Fruit fly (Drosophila melanogaster): ENCODE data around the gene BBS5.
A peak's percentile ranks its signal among the peaks of the same experiment; 100 is the strongest.

Gene BBS5

DNA sequence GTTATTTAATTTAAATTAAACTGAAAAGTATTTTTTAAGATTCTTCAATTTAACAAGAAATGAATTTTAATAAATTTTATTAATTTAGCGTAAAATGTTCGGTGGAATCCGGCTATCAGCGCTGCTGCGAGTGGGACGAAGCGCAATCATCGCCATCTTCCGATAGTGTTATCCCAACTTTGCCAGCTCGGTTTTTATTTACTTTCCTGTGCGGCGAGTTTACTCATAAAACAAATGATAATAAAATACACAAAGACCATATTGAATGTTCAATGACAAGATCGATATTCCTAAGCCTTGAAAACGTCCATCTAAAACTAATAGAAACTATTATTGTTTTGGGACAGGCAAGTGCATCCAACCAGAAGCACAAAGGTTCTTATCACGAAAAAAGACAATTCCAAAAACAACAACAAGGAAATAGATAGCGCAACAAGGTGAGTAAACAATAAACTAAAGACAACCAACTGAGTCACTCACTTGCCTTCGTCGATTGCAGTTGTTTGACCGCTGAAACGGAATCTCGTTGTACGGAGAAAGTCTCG, 2.9 kb upstream of the BBS5 start (continued):
- TF ChIP-seq CG31365 (tag; optimal IDR thresholded peaks at IDR 0.05) (peak; percentile 50), CG8281 (tag; optimal IDR thresholded peaks at IDR 0.05) (peak; percentile 42), CG12299 (tag; optimal IDR thresholded peaks at IDR 0.05) (peak; percentile 54), Dip2 (GFP tag; IDR thresholded peaks at IDR 0.05) (no peak), CG3163 (GFP tag; optimal IDR thresholded peaks at IDR 0.05) (peak; percentile 44), Vsx1 (GFP tag; optimal IDR thresholded peaks at IDR 0.05) (peak; percentile 65), z (GFP tag; IDR thresholded peaks at IDR 0.05) (no peak), CG7963 (GFP tag; IDR thresholded peaks at IDR 0.05; ENCODE audit: partially characterized antibody) (peak; percentile 51; the same call in 1 of the 3 replicates), CG11398 (GFP tag; optimal IDR thresholded peaks at IDR 0.05) (peak; percentile 1), exex (tag; optimal IDR thresholded peaks at IDR 0.05) (peak; percentile 38), CG42726 (GFP tag; IDR thresholded peaks at IDR 0.05; ENCODE audit: partially characterized antibody) (peak; percentile 71; the same call in 1 of the 2 replicates), CTCF (GFP tag; optimal IDR thresholded peaks at IDR 0.05) (no peak), Nf-YA (GFP tag; IDR thresholded peaks at IDR 0.05) (peak; percentile 49), jumu (GFP tag; optimal IDR thresholded peaks at IDR 0.05) (no peak), Bgb (GFP tag; IDR thresholded peaks at IDR 0.05; ENCODE audit: partially characterized antibody) (peak; percentile 72), CG2120 (GFP tag; optimal IDR thresholded peaks at IDR 0.05) (peak; percentile 68)

DNA sequence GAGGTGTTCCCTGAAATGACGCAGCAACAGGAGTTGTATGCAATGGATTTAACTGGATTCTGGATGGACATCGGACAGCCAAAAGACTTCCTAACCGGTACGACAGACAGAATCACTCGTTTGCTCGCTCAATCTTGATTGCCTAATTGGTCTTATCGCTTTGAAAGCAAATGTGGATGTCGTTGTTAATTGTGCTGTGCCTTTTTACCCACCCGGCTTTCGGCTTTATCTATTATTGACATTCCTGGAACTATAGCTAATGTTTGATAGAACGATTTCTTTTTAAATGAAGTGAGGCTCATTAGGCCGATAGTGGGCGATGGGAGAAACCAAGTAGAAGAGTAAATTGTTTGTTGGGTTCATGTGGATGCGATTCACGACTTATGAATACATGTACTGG, 1.4 kb upstream of the BBS5 start:
- TF ChIP-seq az2 (GFP tag; optimal IDR thresholded peaks at IDR 0.05) (no peak), sd (tag; optimal IDR thresholded peaks at IDR 0.05) (peak; percentile 87), CG3995 (GFP tag; optimal IDR thresholded peaks at IDR 0.05) (no peak), cg (GFP tag; optimal IDR thresholded peaks at IDR 0.05) (no peak), run (tag; optimal IDR thresholded peaks at IDR 0.05) (no peak), Lim3 (GFP tag; IDR thresholded peaks at IDR 0.05) (no peak), CG13287 (GFP tag; IDR thresholded peaks at IDR 0.05; ENCODE audit: partially characterized antibody) (no peak), CG8924 (tag; optimal IDR thresholded peaks at IDR 0.05) (no peak), CG15479 (GFP tag; optimal IDR thresholded peaks at IDR 0.05) (peak; percentile 13), amos (GFP tag; IDR thresholded peaks at IDR 0.05; ENCODE audit: partially characterized antibody) (no peak), CG9817 (tag; optimal IDR thresholded peaks at IDR 0.05) (no peak), Chrac-16 (GFP tag; optimal IDR thresholded peaks at IDR 0.05) (no peak), al (GFP tag; IDR thresholded peaks at IDR 0.05) (no peak), CG32532 (GFP tag; IDR thresholded peaks at IDR 0.05) (no peak), Sry-δ (GFP tag; optimal IDR thresholded peaks at IDR 0.05) (no peak), CG10366 (GFP tag; IDR thresholded peaks at IDR 0.05) (no peak), CG17359 (tag; optimal IDR thresholded peaks at IDR 0.05) (no peak), CG9437 (GFP tag; optimal IDR thresholded peaks at IDR 0.05) (no peak), CG30431 (GFP tag; optimal IDR thresholded peaks at IDR 0.05) (no peak), ems (GFP tag; optimal IDR thresholded peaks at IDR 0.05) (no peak), Deaf1 (tag; optimal IDR thresholded peaks at IDR 0.05) (no peak), ase (GFP tag; IDR thresholded peaks at IDR 0.05) (no peak), CG1529 (GFP tag; optimal IDR thresholded peaks at IDR 0.05) (no peak), CG5245 (GFP tag; optimal IDR thresholded peaks at IDR 0.05) (no peak), slp2 (GFP tag; optimal IDR thresholded peaks at IDR 0.05) (no peak), CG8765 (GFP tag; IDR thresholded peaks at IDR 0.05) (no peak), schlank (tag; optimal IDR thresholded peaks at IDR 0.05) (no peak), CG10565 (GFP tag; optimal IDR thresholded peaks at IDR 0.05) (no peak), exex (tag; optimal IDR thresholded peaks at IDR 0.05) (peak; percentile 96), CG15011 (GFP tag; optimal IDR thresholded peaks at IDR 0.05) (no peak), Ets65A (GFP tag) (no peak), grn (GFP tag; optimal IDR thresholded peaks at IDR 0.05) (peak; percentile 84), jigr1 (GFP tag; IDR thresholded peaks at IDR 0.05) (no peak), CG1832 (GFP tag; optimal IDR thresholded peaks at IDR 0.05) (no peak), mirr (GFP tag; optimal IDR thresholded peaks at IDR 0.05) (peak; percentile 62), CG5953 (GFP tag; IDR thresholded peaks at IDR 0.05) (no peak)
